Worm (Caenorhabditis elegans) whole organism, L3 larva: ENCODE data around the gene ZK418.11.

Experiments
- ceh-28 ChIP-seq: fragments of 150-350 bp; optimal IDR thresholded peaks from 2 replicates; lab custom pipeline; 2014; ENCODE audit warnings: missing biosample characterization, missing genetic modification reagents, missing genetic modification characterization
- nhr-11 ChIP-seq: fragments of 150-350 bp; optimal IDR thresholded peaks from 2 replicates; lab custom pipeline; 2014; ENCODE audit warnings: missing biosample characterization, missing genetic modification characterization
- nhr-12 ChIP-seq: fragments of 150-350 bp; optimal IDR thresholded peaks from 2 replicates; lab custom pipeline; 2014; ENCODE audit warnings: missing biosample characterization, missing genetic modification characterization
- nhr-25 ChIP-seq: sonication (generic microtip); optimal IDR thresholded peaks from 2 replicates; lab custom pipeline; 2017; ENCODE audit warnings: missing biosample characterization, missing genetic modification characterization

DNA sequence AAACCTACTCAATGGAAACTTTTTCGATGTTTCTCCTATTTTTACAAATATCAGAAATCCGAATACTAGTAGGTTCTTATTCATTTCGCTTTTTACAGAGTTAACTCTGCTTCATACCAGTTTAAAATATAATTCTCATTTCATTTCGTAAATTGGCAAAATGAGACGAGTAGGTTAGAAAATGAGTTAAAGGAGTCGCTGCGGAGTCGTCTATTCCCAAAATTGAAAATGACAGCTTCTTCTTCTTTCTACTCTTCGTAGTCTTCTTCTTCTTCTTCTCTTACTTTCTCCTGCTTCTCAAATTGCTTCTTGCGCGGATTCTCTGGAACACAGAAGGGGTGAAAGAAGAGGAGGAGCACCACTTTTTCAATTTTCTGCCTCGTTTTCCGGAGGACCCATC is 44.7 kb downstream of the ZK418.11 start, which contains the start of gene glr-2:
- TF ChIP-seq nhr-25 (no peak), nhr-11 (tag; lab: Kevin White, UChicago) (no peak), ceh-28 (tag; lab: Kevin White, UChicago) (no peak), nhr-12 (tag; lab: Kevin White, UChicago) (no peak)
